Worm (Caenorhabditis elegans) whole organism, late embryonic: ENCODE measurements around the gene nas-28.

Experiments used
- C38D4.7 ChIP-seq: fragments of 200-800 bp; sonication (Bioruptor generic); optimal IDR thresholded peaks from 2 replicates; lab custom pipeline; 2018; ENCODE audit warnings: mild to moderate bottlenecking, missing genetic modification characterization, moderate library complexity, missing compliant biosample characterization
- ama-1 ChIP-seq: fragments of 150-350 bp; optimal IDR thresholded peaks from 2 replicates; lab custom pipeline; 2014
- ceh-9 ChIP-seq: sonication (generic microtip); optimal IDR thresholded peaks from 2 replicates; lab custom pipeline; 2016; ENCODE audit warnings: mild to moderate bottlenecking, missing genetic modification characterization, inconsistent platforms, missing compliant biosample characterization
- dve-1 ChIP-seq: sonication (generic microtip); optimal IDR thresholded peaks from 2 replicates; lab custom pipeline; 2017; ENCODE audit warnings: antibody characterized with exemption, mild to moderate bottlenecking, missing genetic modification characterization, missing compliant biosample characterization
- elt-2 ChIP-seq: sonication (generic microtip); optimal IDR thresholded peaks from 2 replicates; lab custom pipeline; 2016; ENCODE audit warnings: missing genetic modification reagents, missing genetic modification characterization, missing compliant biosample characterization
- pha-2 ChIP-seq: sonication (generic microtip); optimal IDR thresholded peaks from 2 replicates; lab custom pipeline; 2017; ENCODE audit warnings: mild to moderate bottlenecking, missing genetic modification characterization, missing compliant biosample characterization
- rnt-1 ChIP-seq: sonication (generic microtip); optimal IDR thresholded peaks from 2 replicates; lab custom pipeline; 2016; ENCODE audit warnings: missing genetic modification characterization, missing compliant biosample characterization
- tbx-2 ChIP-seq: sonication (generic microtip); optimal IDR thresholded peaks from 2 replicates; lab custom pipeline; 2016; ENCODE audit warnings: missing genetic modification characterization, missing compliant biosample characterization

DNA sequence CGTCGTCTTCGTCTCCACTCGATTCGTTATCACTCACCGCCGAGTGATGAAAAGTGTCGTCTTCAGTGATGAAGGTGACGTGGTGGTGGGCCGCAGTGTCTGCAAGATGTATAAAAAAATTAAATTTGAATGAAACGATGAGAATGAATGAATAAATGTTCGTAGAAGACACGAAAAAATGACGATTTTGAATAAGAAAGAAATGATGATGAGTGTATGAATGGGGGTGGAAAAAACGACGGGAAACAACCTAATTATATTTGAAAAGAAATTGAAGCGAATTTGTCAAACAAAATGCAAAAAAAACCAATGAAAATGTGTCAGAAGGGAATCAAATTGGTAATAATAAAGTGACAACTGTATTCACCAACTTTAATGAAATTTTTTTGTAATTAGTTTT is 46.8 kb downstream of the nas-28 start, which contains the start of gene mvk-1:
- no peak for TF ChIP-seq dve-1 (tag; lab: Kevin White, UChicago)
- no peak for TF ChIP-seq tbx-2
- TF ChIP-seq ceh-9 (tag; lab: Kevin White, UChicago) = no peak
- no peak for TF ChIP-seq C38D4.7 (GFP tag; lab: Kevin White, UChicago)
- no peak for TF ChIP-seq pha-2 (tag; lab: Kevin White, UChicago)
- TF ChIP-seq elt-2 (tag; lab: Kevin White, UChicago) = no peak
- no peak for TF ChIP-seq rnt-1
- no peak for TF ChIP-seq ama-1 (lab: Kevin White, UChicago)
